Worm (Caenorhabditis elegans): Measurements from ENCODE around the gene Y51A2D.1.

Gene Y51A2D.1

ce11 chrV:18516496-18516895 lies 7.8 kb downstream of the Y51A2D.1 start, which contains the start of gene hmit-1.1:
hmit-1.1 (plus strand) TSS chrV:18516789.
- peak; percentile 52 for TF ChIP-seq fos-1 (tag; optimal IDR thresholded peaks at IDR 0.05)
- TF ChIP-seq ztf-11 (tag; optimal IDR thresholded peaks at IDR 0.05): no peak

- no peak for TF ChIP-seq C34F6.9 (tag; optimal IDR thresholded peaks at IDR 0.05)
- no peak for TF ChIP-seq lin-13 (GFP tag; optimal IDR thresholded peaks at IDR 0.05)
- TF ChIP-seq ama-1 (optimal IDR thresholded peaks at IDR 0.05): no peak
- TF ChIP-seq mab-5 (tag; optimal IDR thresholded peaks at IDR 0.05): no peak
- TF ChIP-seq lin-11 (tag; optimal IDR thresholded peaks at IDR 0.05): no peak
- no peak for TF ChIP-seq nhr-25 (tag; optimal IDR thresholded peaks at IDR 0.05)
- no peak for TF ChIP-seq ZK546.5 (tag; optimal IDR thresholded peaks at IDR 0.05)
These were observed 15.8 kb downstream of the Y51A2D.1 start, which contains the start of gene hmit-1.2 for ce11 chrV:18524460-18524859. hmit-1.2 (plus strand) TSS chrV:18524760.

- no peak for TF ChIP-seq ceh-82 (tag; optimal IDR thresholded peaks at IDR 0.05)
- TF ChIP-seq sem-4 (tag; optimal IDR thresholded peaks at IDR 0.05): no peak
- no peak for TF ChIP-seq aly-2 (tag; optimal IDR thresholded peaks at IDR 0.05)
- no peak for TF ChIP-seq nhr-10 (tag; optimal IDR thresholded peaks at IDR 0.05)
- TF ChIP-seq gmeb-1 (tag; optimal IDR thresholded peaks at IDR 0.05): peak; percentile 63
- no peak for TF ChIP-seq ama-1 (optimal IDR thresholded peaks at IDR 0.05)
- TF ChIP-seq mbf-1 (tag; optimal IDR thresholded peaks at IDR 0.05): no peak
- TF ChIP-seq ztf-1 (GFP tag; conservative IDR thresholded peaks at IDR 0.05): no peak
- peak; percentile 65 for TF ChIP-seq R02D3.7 (tag; optimal IDR thresholded peaks at IDR 0.05)
- TF ChIP-seq nhr-237 (tag; optimal IDR thresholded peaks at IDR 0.05): no peak
- peak; percentile 6 for TF ChIP-seq nhr-21 (tag; optimal IDR thresholded peaks at IDR 0.05)
- TF ChIP-seq ceh-16 (tag; optimal IDR thresholded peaks at IDR 0.05): no peak
- no peak for TF ChIP-seq fos-1 (tag; optimal IDR thresholded peaks at IDR 0.05)
- no peak for TF ChIP-seq sma-9 (GFP tag; optimal IDR thresholded peaks at IDR 0.05)
- TF ChIP-seq sma-9 (tag; optimal IDR thresholded peaks at IDR 0.05): no peak
- TF ChIP-seq lin-11 (tag; optimal IDR thresholded peaks at IDR 0.05): peak; percentile 27
- peak; percentile 2 for TF ChIP-seq F13H6.1 (tag; optimal IDR thresholded peaks at IDR 0.05)
- no peak for TF ChIP-seq crh-2 (tag; optimal IDR thresholded peaks at IDR 0.05)
- peak; percentile 61 for TF ChIP-seq C34F6.9 (tag; optimal IDR thresholded peaks at IDR 0.05)
- no peak for TF ChIP-seq skn-1 (tag; optimal IDR thresholded peaks at IDR 0.05)
- no peak for TF ChIP-seq nhr-12 (tag; optimal IDR thresholded peaks at IDR 0.05)
- no peak for TF ChIP-seq alr-1 (tag; optimal IDR thresholded peaks at IDR 0.05)
- no peak for TF ChIP-seq mab-5 (tag; optimal IDR thresholded peaks at IDR 0.05)
- TF ChIP-seq peb-1 (tag; optimal IDR thresholded peaks at IDR 0.05): no peak
- TF ChIP-seq dmd-4 (tag; optimal IDR thresholded peaks at IDR 0.05): no peak
- peak; percentile 71 for TF ChIP-seq unc-55 (GFP tag; optimal IDR thresholded peaks at IDR 0.05)
- TF ChIP-seq unc-62 (GFP tag; optimal IDR thresholded peaks at IDR 0.05): no peak
- TF ChIP-seq lin-13 (GFP tag; optimal IDR thresholded peaks at IDR 0.05): peak; percentile 61
- no peak for TF ChIP-seq nhr-77 (tag; optimal IDR thresholded peaks at IDR 0.05)
- TF ChIP-seq mdl-1 (tag; optimal IDR thresholded peaks at IDR 0.05): no peak
- no peak for TF ChIP-seq lin-39 (tag; optimal IDR thresholded peaks at IDR 0.05)
- no peak for TF ChIP-seq ztf-11 (tag; optimal IDR thresholded peaks at IDR 0.05)
- no peak for TF ChIP-seq egl-27 (tag; optimal IDR thresholded peaks at IDR 0.05)
- TF ChIP-seq elt-1 (tag; optimal IDR thresholded peaks at IDR 0.05): no peak
- no peak for TF ChIP-seq nhr-11 (tag; optimal IDR thresholded peaks at IDR 0.05)
- TF ChIP-seq ztf-4 (tag; optimal IDR thresholded peaks at IDR 0.05): no peak
- TF ChIP-seq nhr-25 (tag; optimal IDR thresholded peaks at IDR 0.05): no peak
- no peak for TF ChIP-seq ZK546.5 (tag; optimal IDR thresholded peaks at IDR 0.05)
- TF ChIP-seq sma-3 (GFP tag; optimal IDR thresholded peaks at IDR 0.05): peak; percentile 45
- TF ChIP-seq elt-3 (tag; optimal IDR thresholded peaks at IDR 0.05): no peak
- TF ChIP-seq lsy-2 (tag; optimal IDR thresholded peaks at IDR 0.05): peak; percentile 20 to 70
- TF ChIP-seq unc-39 (tag; optimal IDR thresholded peaks at IDR 0.05): no peak
- TF ChIP-seq snpc-4 (tag; optimal IDR thresholded peaks at IDR 0.05): peak; percentile 42
- TF ChIP-seq zag-1 (tag; optimal IDR thresholded peaks at IDR 0.05): no peak
- no peak for TF ChIP-seq Y55F3AM.14 (GFP tag; optimal IDR thresholded peaks at IDR 0.05)
- peak; percentile 17 for TF ChIP-seq nhr-6 (tag; optimal IDR thresholded peaks at IDR 0.05)
- TF ChIP-seq blmp-1 (tag; optimal IDR thresholded peaks at IDR 0.05; ENCODE audit: insufficient read depth): no peak
- TF ChIP-seq nhr-23 (tag; optimal IDR thresholded peaks at IDR 0.05): no peak
- peak; percentile 30 for TF ChIP-seq nhr-129 (tag; optimal IDR thresholded peaks at IDR 0.05)
These were observed 24.9 kb downstream of the Y51A2D.1 start, which contains the start of gene ints-5 for ce11 chrV:18533606-18534005. ints-5 (plus strand) TSS chrV:18533953.
